Comparison of ENCODE assay signal across 1 fruit fly cellular context in genomic region chr2L:21757264-21758066, dm6.
TF ChIP-seq lines count a peak whose summit lies in the region.

step (minus strand) TSS chr2L:21757466.
CG1416 (plus strand) TSS chr2L:21758010.

TF ChIP-seq in whole organism, embryonic, 481 proteins besides CTCF, POLR2A, EP300 and RAD21 (continued from another document and continues in another):
- TF ChIP-seq CG31441 (GFP tag; IDR thresholded peaks at IDR 0.05; lab: Robert Waterston, UW) = peak; percentile 57; the same call in 1 of the 2 replicates
- no peak for TF ChIP-seq schlank (tag; optimal IDR thresholded peaks at IDR 0.05; lab: Kevin White, UChicago)
- TF ChIP-seq dpn (GFP tag; optimal IDR thresholded peaks at IDR 0.05; lab: Kevin White, UChicago) = peak; percentile 46 to 52
- TF ChIP-seq scrt (GFP tag; optimal IDR thresholded peaks at IDR 0.05; lab: Kevin White, UChicago) = no peak
- TF ChIP-seq CG4617 (GFP tag; optimal IDR thresholded peaks at IDR 0.05; lab: Kevin White, UChicago; ENCODE audit: borderline replicate concordance) = peak; percentile 74
- TF ChIP-seq CG15011 (GFP tag; optimal IDR thresholded peaks at IDR 0.05; lab: Kevin White, UChicago) = no peak
- TF ChIP-seq grn (GFP tag; optimal IDR thresholded peaks at IDR 0.05; lab: Kevin White, UChicago) = no peak
- TF ChIP-seq bcd (GFP tag; optimal IDR thresholded peaks at IDR 0.05; lab: Kevin White, UChicago) = peak; percentile 57
- no peak for TF ChIP-seq wek (GFP tag; optimal IDR thresholded peaks at IDR 0.05; lab: Kevin White, UChicago)
- TF ChIP-seq kah (GFP tag; optimal IDR thresholded peaks at IDR 0.05; lab: Kevin White, UChicago) = no peak
- peak; percentile 96 for TF ChIP-seq CG30020 (tag; optimal IDR thresholded peaks at IDR 0.05; lab: Kevin White, UChicago)
- no peak for TF ChIP-seq CkIIα-i1 (GFP tag; IDR thresholded peaks at IDR 0.05; lab: Robert Waterston, UW)
- TF ChIP-seq wdn (GFP tag; IDR thresholded peaks at IDR 0.05; lab: Robert Waterston, UW) = no peak
- peak; percentile 42; the same call in 1 of the 2 replicates for TF ChIP-seq CG11696 (GFP tag; IDR thresholded peaks at IDR 0.05; lab: Robert Waterston, UW)
- no peak for TF ChIP-seq stc (GFP tag; IDR thresholded peaks at IDR 0.05; lab: Robert Waterston, UW)
- TF ChIP-seq unpg (GFP tag; optimal IDR thresholded peaks at IDR 0.05; lab: Kevin White, UChicago) = no peak
- TF ChIP-seq phol (tag; optimal IDR thresholded peaks at IDR 0.05; lab: Kevin White, UChicago) = peak; percentile 97
- peak; percentile 92; the same call in 1 of the 2 replicates for TF ChIP-seq CG42726 (GFP tag; IDR thresholded peaks at IDR 0.05; lab: Robert Waterston, UW; ENCODE audit: partially characterized antibody)
- no peak for TF ChIP-seq CG5180 (GFP tag; optimal IDR thresholded peaks at IDR 0.05; lab: Kevin White, UChicago)
- peak; percentile 39 for TF ChIP-seq Bdp1 (GFP tag; optimal IDR thresholded peaks at IDR 0.05; lab: Kevin White, UChicago)
- TF ChIP-seq zfh2 (GFP tag; optimal IDR thresholded peaks at IDR 0.05; lab: Kevin White, UChicago) = peak; percentile 70
- peak; percentile 33 for TF ChIP-seq maf-S (GFP tag; optimal IDR thresholded peaks at IDR 0.05; lab: Kevin White, UChicago)
- no peak for TF ChIP-seq Taf1 (GFP tag; IDR thresholded peaks at IDR 0.05; lab: Robert Waterston, UW)
- TF ChIP-seq crc (GFP tag; optimal IDR thresholded peaks at IDR 0.05; lab: Kevin White, UChicago) = no peak
- peak; percentile 64 for TF ChIP-seq chn (GFP tag; optimal IDR thresholded peaks at IDR 0.05; lab: Kevin White, UChicago)
- peak; percentile 75 for TF ChIP-seq mam (GFP tag; optimal IDR thresholded peaks at IDR 0.05; lab: Kevin White, UChicago)
- no peak for TF ChIP-seq CG7745 (tag; optimal IDR thresholded peaks at IDR 0.05; lab: Kevin White, UChicago)
- TF ChIP-seq Dfd (GFP tag; optimal IDR thresholded peaks at IDR 0.05; lab: Kevin White, UChicago) = peak in 1 of 2 experiments; percentile 70
- TF ChIP-seq gce (GFP tag; IDR thresholded peaks at IDR 0.05; lab: Robert Waterston, UW) = no peak
- TF ChIP-seq CG11085 (GFP tag; IDR thresholded peaks at IDR 0.05; lab: Robert Waterston, UW) = peak; percentile 65
- TF ChIP-seq CG14667 (GFP tag; IDR thresholded peaks at IDR 0.05; lab: Robert Waterston, UW) = no peak
- no peak for TF ChIP-seq Awh (GFP tag; IDR thresholded peaks at IDR 0.05; lab: Robert Waterston, UW)
- peak; percentile 65 for TF ChIP-seq CG9609 (GFP tag; optimal IDR thresholded peaks at IDR 0.05; lab: Kevin White, UChicago)
- peak; percentile 53; the same call in 1 of the 2 replicates for TF ChIP-seq CG7372 (GFP tag; IDR thresholded peaks at IDR 0.05; lab: Robert Waterston, UW)
- no peak; the same call in 1 of the 2 replicates for TF ChIP-seq Dref (GFP tag; IDR thresholded peaks at IDR 0.05; lab: Robert Waterston, UW)
- no peak for TF ChIP-seq CG10565 (GFP tag; optimal IDR thresholded peaks at IDR 0.05; lab: Kevin White, UChicago)
- no peak for TF ChIP-seq CG1233 (GFP tag; optimal IDR thresholded peaks at IDR 0.05; lab: Kevin White, UChicago)
- peak; percentile 65 for TF ChIP-seq lilli (GFP tag; optimal IDR thresholded peaks at IDR 0.05; lab: Kevin White, UChicago)
- TF ChIP-seq zen2 (GFP tag; IDR thresholded peaks at IDR 0.05; lab: Robert Waterston, UW; ENCODE audit: partially characterized antibody) = no peak; the same call in 2 of the 3 replicates
- TF ChIP-seq CG7963 (GFP tag; IDR thresholded peaks at IDR 0.05; lab: Robert Waterston, UW; ENCODE audit: partially characterized antibody) = no peak
- no peak for TF ChIP-seq Neu2 (GFP tag; optimal IDR thresholded peaks at IDR 0.05; lab: Kevin White, UChicago; ENCODE audit: borderline replicate concordance)
- peak; percentile 55 for TF ChIP-seq bab2 (GFP tag; optimal IDR thresholded peaks at IDR 0.05; lab: Kevin White, UChicago)
- peak; percentile 54 for TF ChIP-seq Xbp1 (GFP tag; optimal IDR thresholded peaks at IDR 0.05; lab: Kevin White, UChicago)
- TF ChIP-seq CG12391 (tag; optimal IDR thresholded peaks at IDR 0.05; lab: Kevin White, UChicago) = peak; percentile 70
- TF ChIP-seq Rx (GFP tag; IDR thresholded peaks at IDR 0.05; lab: Robert Waterston, UW) = no peak; the same call in 1 of the 2 replicates
- TF ChIP-seq CG9727 (GFP tag; optimal IDR thresholded peaks at IDR 0.05; lab: Kevin White, UChicago) = peak; percentile 57
- TF ChIP-seq sima (GFP tag; optimal IDR thresholded peaks at IDR 0.05; lab: Kevin White, UChicago) = no peak
- TF ChIP-seq CG13624 (GFP tag; optimal IDR thresholded peaks at IDR 0.05; lab: Kevin White, UChicago) = peak; percentile 7
- TF ChIP-seq CG10209 (GFP tag; optimal IDR thresholded peaks at IDR 0.05; lab: Kevin White, UChicago) = no peak
- TF ChIP-seq Hmx (GFP tag; optimal IDR thresholded peaks at IDR 0.05; lab: Kevin White, UChicago) = no peak
- TF ChIP-seq gfzf (GFP tag; optimal IDR thresholded peaks at IDR 0.05; lab: Kevin White, UChicago) = peak; percentile 39
- TF ChIP-seq HHEX (GFP tag; optimal IDR thresholded peaks at IDR 0.05; lab: Kevin White, UChicago) = peak; percentile 10
- TF ChIP-seq rib (GFP tag; IDR thresholded peaks at IDR 0.05; lab: Robert Waterston, UW) = 0 out of 2 replicates have a peak, but pooled peaks have one; percentile 14
- TF ChIP-seq bbx (GFP tag; IDR thresholded peaks at IDR 0.05; lab: Robert Waterston, UW; ENCODE audit: partially characterized antibody) = peak; percentile 74
- TF ChIP-seq Ptx1 (GFP tag; IDR thresholded peaks at IDR 0.05; lab: Robert Waterston, UW) = no peak; the same call in 1 of the 2 replicates
- TF ChIP-seq Sry-δ (GFP tag; optimal IDR thresholded peaks at IDR 0.05; lab: Kevin White, UChicago) = peak; percentile 96
- TF ChIP-seq ab (GFP tag; optimal IDR thresholded peaks at IDR 0.05; lab: Kevin White, UChicago) = no peak
- no peak for TF ChIP-seq CG6254 (GFP tag; optimal IDR thresholded peaks at IDR 0.05; lab: Kevin White, UChicago)
- no peak for TF ChIP-seq ash1 (GFP tag; optimal IDR thresholded peaks at IDR 0.05; lab: Kevin White, UChicago)
- TF ChIP-seq pnt (GFP tag; optimal IDR thresholded peaks at IDR 0.05; lab: Kevin White, UChicago) = peak; percentile 81
- TF ChIP-seq CG12071 (GFP tag; optimal IDR thresholded peaks at IDR 0.05; lab: Kevin White, UChicago) = no peak
- TF ChIP-seq CG3281 (GFP tag; optimal IDR thresholded peaks at IDR 0.05; lab: Kevin White, UChicago) = no peak
- TF ChIP-seq CG10366 (GFP tag; IDR thresholded peaks at IDR 0.05; lab: Robert Waterston, UW) = peak; percentile 27; the same call in 1 of the 2 replicates
- TF ChIP-seq zf30C (GFP tag; optimal IDR thresholded peaks at IDR 0.05; lab: Kevin White, UChicago) = no peak
- TF ChIP-seq Oli (tag; optimal IDR thresholded peaks at IDR 0.05; lab: Kevin White, UChicago) = peak; percentile 52
- peak; percentile 60 for TF ChIP-seq sqz (GFP tag; optimal IDR thresholded peaks at IDR 0.05; lab: Kevin White, UChicago)
- no peak for TF ChIP-seq Gsc (GFP tag; IDR thresholded peaks at IDR 0.05; lab: Robert Waterston, UW)
- TF ChIP-seq pb (GFP tag; optimal IDR thresholded peaks at IDR 0.05; lab: Kevin White, UChicago) = peak; percentile 36
- TF ChIP-seq CG8359 (GFP tag; optimal IDR thresholded peaks at IDR 0.05; lab: Kevin White, UChicago; ENCODE audit: borderline replicate concordance) = no peak
- peak; percentile 82 for TF ChIP-seq CoRest (tag; optimal IDR thresholded peaks at IDR 0.05; lab: Kevin White, UChicago)
- TF ChIP-seq psq (GFP tag; optimal IDR thresholded peaks at IDR 0.05; lab: Kevin White, UChicago) = peak; percentile 34
- TF ChIP-seq CG10979 (tag; optimal IDR thresholded peaks at IDR 0.05; lab: Kevin White, UChicago) = no peak
- TF ChIP-seq Hr78 (GFP tag; optimal IDR thresholded peaks at IDR 0.05; lab: Kevin White, UChicago) = no peak
- no peak for TF ChIP-seq CG18599 (GFP tag; optimal IDR thresholded peaks at IDR 0.05; lab: Kevin White, UChicago)
- TF ChIP-seq jigr1 (GFP tag; IDR thresholded peaks at IDR 0.05; lab: Robert Waterston, UW) = no peak; the same call in 2 of the 3 replicates
- TF ChIP-seq CG6854 (GFP tag; optimal IDR thresholded peaks at IDR 0.05; lab: Kevin White, UChicago) = no peak
- TF ChIP-seq HmgD (GFP tag; optimal IDR thresholded peaks at IDR 0.05; lab: Kevin White, UChicago) = peak; percentile 46
- TF ChIP-seq E2f2 (GFP tag; IDR thresholded peaks at IDR 0.05; lab: Robert Waterston, UW) = no peak
- TF ChIP-seq CG14965 (GFP tag; optimal IDR thresholded peaks at IDR 0.05; lab: Kevin White, UChicago; ENCODE audit: borderline replicate concordance) = no peak
- peak; percentile 27 for TF ChIP-seq CG4282 (GFP tag; optimal IDR thresholded peaks at IDR 0.05; lab: Kevin White, UChicago)
- no peak for TF ChIP-seq sd (tag; optimal IDR thresholded peaks at IDR 0.05; lab: Kevin White, UChicago)
- TF ChIP-seq CG34422 (GFP tag; IDR thresholded peaks at IDR 0.05; lab: Robert Waterston, UW) = peak; percentile 77; the same call in 2 of the 3 replicates
- TF ChIP-seq CG6654 (GFP tag; optimal IDR thresholded peaks at IDR 0.05; lab: Kevin White, UChicago) = peak; percentile 10
- peak; percentile 75 for TF ChIP-seq CG32532 (GFP tag; IDR thresholded peaks at IDR 0.05; lab: Robert Waterston, UW)
- TF ChIP-seq Drgx (GFP tag; IDR thresholded peaks at IDR 0.05; lab: Robert Waterston, UW) = no peak
- 0 out of 3 replicates have a peak, but pooled peaks have one; percentile 23 for TF ChIP-seq C15 (GFP tag; IDR thresholded peaks at IDR 0.05; lab: Robert Waterston, UW)
- TF ChIP-seq nom (GFP tag; optimal IDR thresholded peaks at IDR 0.05; lab: Kevin White, UChicago) = no peak
- TF ChIP-seq oc (tag; optimal IDR thresholded peaks at IDR 0.05; lab: Kevin White, UChicago) = no peak
- no peak for TF ChIP-seq caup (GFP tag; optimal IDR thresholded peaks at IDR 0.05; lab: Kevin White, UChicago; ENCODE audit: severe bottlenecking)
- TF ChIP-seq CG2199 (GFP tag; IDR thresholded peaks at IDR 0.05; lab: Robert Waterston, UW) = peak; percentile 37; the same call in 2 of the 3 replicates
- TF ChIP-seq gcm (GFP tag; optimal IDR thresholded peaks at IDR 0.05; lab: Kevin White, UChicago) = no peak
- no peak for TF ChIP-seq Poxn (GFP tag; IDR thresholded peaks at IDR 0.05; lab: Robert Waterston, UW)
- TF ChIP-seq Mad (GFP tag; optimal IDR thresholded peaks at IDR 0.05; lab: Kevin White, UChicago) = peak; percentile 41
- TF ChIP-seq sc (optimal IDR thresholded peaks at IDR 0.05; lab: Kevin White, UChicago) = no peak
- TF ChIP-seq sc (GFP tag; optimal IDR thresholded peaks at IDR 0.05; lab: Kevin White, UChicago) = no peak
- TF ChIP-seq CG17359 (tag; optimal IDR thresholded peaks at IDR 0.05; lab: Kevin White, UChicago) = peak; percentile 0
- TF ChIP-seq ems (GFP tag; optimal IDR thresholded peaks at IDR 0.05; lab: Kevin White, UChicago) = no peak
- peak; percentile 65 for TF ChIP-seq ind (GFP tag; optimal IDR thresholded peaks at IDR 0.05; lab: Kevin White, UChicago)
- TF ChIP-seq CG9817 (tag; optimal IDR thresholded peaks at IDR 0.05; lab: Kevin White, UChicago) = peak; percentile 61
- no peak for TF ChIP-seq cato (GFP tag; optimal IDR thresholded peaks at IDR 0.05; lab: Kevin White, UChicago; ENCODE audit: borderline replicate concordance)
- peak; percentile 91 for TF ChIP-seq Med (GFP tag; lab: Kevin White, UChicago)
- TF ChIP-seq NC2β (GFP tag; optimal IDR thresholded peaks at IDR 0.05; lab: Kevin White, UChicago) = no peak
- TF ChIP-seq ro (GFP tag; IDR thresholded peaks at IDR 0.05; lab: Robert Waterston, UW) = no peak
- TF ChIP-seq vfl (GFP tag; optimal IDR thresholded peaks at IDR 0.05; lab: Kevin White, UChicago) = no peak
- TF ChIP-seq fd64A (GFP tag; optimal IDR thresholded peaks at IDR 0.05; lab: Kevin White, UChicago) = no peak
- no peak for TF ChIP-seq Doc3 (GFP tag; IDR thresholded peaks at IDR 0.05; lab: Robert Waterston, UW; ENCODE audit: partially characterized antibody)
- no peak for TF ChIP-seq org-1 (GFP tag; optimal IDR thresholded peaks at IDR 0.05; lab: Kevin White, UChicago)
- 0 out of 2 replicates have a peak, but pooled peaks have one; percentile 30 for TF ChIP-seq danr (GFP tag; IDR thresholded peaks at IDR 0.05; lab: Robert Waterston, UW)
- peak; percentile 47 for TF ChIP-seq CG1602 (GFP tag; optimal IDR thresholded peaks at IDR 0.05; lab: Kevin White, UChicago)
- peak; percentile 86 for TF ChIP-seq amos (GFP tag; IDR thresholded peaks at IDR 0.05; lab: Robert Waterston, UW; ENCODE audit: partially characterized antibody)
- TF ChIP-seq ATbp (GFP tag; optimal IDR thresholded peaks at IDR 0.05; lab: Kevin White, UChicago) = no peak
- peak; percentile 67 for TF ChIP-seq pum (GFP tag; optimal IDR thresholded peaks at IDR 0.05; lab: Kevin White, UChicago)
- peak; percentile 22 for TF ChIP-seq luna (GFP tag; optimal IDR thresholded peaks at IDR 0.05; lab: Kevin White, UChicago)
- TF ChIP-seq eve (GFP tag; optimal IDR thresholded peaks at IDR 0.05; lab: Kevin White, UChicago) = peak in 1 of 2 experiments; percentile 52
- TF ChIP-seq CG15514 (GFP tag; optimal IDR thresholded peaks at IDR 0.05; lab: Kevin White, UChicago) = peak; percentile 42
- TF ChIP-seq ci (GFP tag; IDR thresholded peaks at IDR 0.05; lab: Robert Waterston, UW) = no peak
- peak; percentile 61 for TF ChIP-seq CG12659 (GFP tag; optimal IDR thresholded peaks at IDR 0.05; lab: Kevin White, UChicago)
- peak; percentile 53; the same call in 1 of the 3 replicates for TF ChIP-seq mld (GFP tag; IDR thresholded peaks at IDR 0.05; lab: Robert Waterston, UW; ENCODE audit: partially characterized antibody)
- TF ChIP-seq wor (GFP tag; IDR thresholded peaks at IDR 0.05; lab: Robert Waterston, UW) = no peak
- no peak for TF ChIP-seq Atf6 (GFP tag; IDR thresholded peaks at IDR 0.05; lab: Robert Waterston, UW)
- TF ChIP-seq CG30431 (GFP tag; optimal IDR thresholded peaks at IDR 0.05; lab: Kevin White, UChicago) = peak; percentile 21
- TF ChIP-seq CrebB (tag; optimal IDR thresholded peaks at IDR 0.05; lab: Kevin White, UChicago) = no peak
- TF ChIP-seq Opbp (GFP tag; IDR thresholded peaks at IDR 0.05; lab: Robert Waterston, UW; ENCODE audit: partially characterized antibody) = peak; percentile 81; the same call in 2 of the 3 replicates
- peak; percentile 51 for TF ChIP-seq CG18262 (tag; optimal IDR thresholded peaks at IDR 0.05; lab: Kevin White, UChicago)
- TF ChIP-seq Sry-β (GFP tag; optimal IDR thresholded peaks at IDR 0.05; lab: Kevin White, UChicago) = no peak
- peak; percentile 17 for TF ChIP-seq CG4424 (GFP tag; optimal IDR thresholded peaks at IDR 0.05; lab: Kevin White, UChicago)
- no peak for TF ChIP-seq CG8478 (optimal IDR thresholded peaks at IDR 0.05; lab: Kevin White, UChicago)
- peak; percentile 42; the same call in 1 of the 2 replicates for TF ChIP-seq sna (GFP tag; IDR thresholded peaks at IDR 0.05; lab: Robert Waterston, UW; ENCODE audit: partially characterized antibody)
- no peak for TF ChIP-seq corto (GFP tag; optimal IDR thresholded peaks at IDR 0.05; lab: Kevin White, UChicago)
